Worm (Caenorhabditis elegans) whole organism, midembryonic: ENCODE results near the gene srbc-66.

ENCODE experiments used
- T22C8.4 ChIP-seq: fragments of 200-800 bp; sonication (Bioruptor generic); IDR thresholded peaks from 2 replicates; pipeline ENCODE4 v1.3.6; 2022; ENCODE audit warnings: missing genetic modification characterization, missing compliant biosample characterization
- cog-1 ChIP-seq: sonication (generic microtip); optimal IDR thresholded peaks from 2 replicates; lab custom pipeline; 2016; ENCODE audit warnings: missing genetic modification characterization, missing compliant biosample characterization
- flt-1 ChIP-seq: fragments of 200-800 bp; sonication (Bioruptor generic); IDR thresholded peaks from 2 replicates; pipeline ENCODE4 v1.3.6; 2022; ENCODE audit warnings: missing genetic modification characterization, missing compliant biosample characterization
- klf-2 ChIP-seq: fragments of 200-800 bp; sonication (Bioruptor generic); conservative IDR thresholded peaks from 2 replicates; pipeline ENCODE4 v1.3.6; 2022; ENCODE audit warnings: missing genetic modification reagents, missing genetic modification characterization, missing compliant biosample characterization
- med-1 ChIP-seq: sonication (generic microtip); optimal IDR thresholded peaks from 2 replicates; lab custom pipeline; 2017; ENCODE audit warnings: missing genetic modification characterization, mild to moderate bottlenecking, missing compliant biosample characterization, antibody characterized with exemption, missing genetic modification reagents; ENCODE audit not compliant: insufficient read depth
- ref-1 ChIP-seq: fragments of 200-800 bp; sonication (Bioruptor generic); conservative IDR thresholded peaks from 2 replicates; pipeline ENCODE4 v1.3.6; 2022; ENCODE audit warnings: missing genetic modification reagents, missing genetic modification characterization, missing compliant biosample characterization
- tab-1 ChIP-seq: fragments of 200-800 bp; sonication (Bioruptor generic); IDR thresholded peaks from 2 replicates; pipeline ENCODE4 v1.3.6; 2022; ENCODE audit warnings: missing genetic modification characterization, missing compliant biosample characterization
- ztf-23 ChIP-seq: fragments of 200-800 bp; sonication (Bioruptor generic); IDR thresholded peaks from 2 replicates; pipeline ENCODE4 v1.3.6; 2022; ENCODE audit warnings: missing genetic modification reagents, missing genetic modification characterization, missing compliant biosample characterization
- ztf-29 ChIP-seq: fragments of 200-800 bp; sonication (Bioruptor generic); IDR thresholded peaks from 2 replicates; pipeline ENCODE4 v1.3.6; 2022; ENCODE audit warnings: missing genetic modification reagents, missing genetic modification characterization, missing compliant biosample characterization

srbc-66 gene

ce11 chrV:3512381-3512780, 18.1 kb upstream of the srbc-66 start, which contains the start of gene str-226:
str-226 (plus strand) TSS chrV:3512681.
- TF ChIP-seq klf-2 (GFP tag; lab: Robert Waterston, UW) (no peak), med-1 (no peak), tab-1 (GFP tag; lab: Robert Waterston, UW) (no peak), ref-1 (no peak), flt-1 (GFP tag; lab: Robert Waterston, UW) (no peak), cog-1 (tag; lab: Kevin White, UChicago) (no peak), ztf-23 (GFP tag; lab: Robert Waterston, UW) (no peak), T22C8.4 (GFP tag; lab: Robert Waterston, UW) (no peak), ztf-29 (no peak)

ce11 chrV:3517889-3518288, 12.6 kb upstream of the srbc-66 start, which contains the start of gene str-227:
str-227 (plus strand) TSS chrV:3518189.
- no peak for TF ChIP-seq T22C8.4 (GFP tag; lab: Robert Waterston, UW)
- no peak for TF ChIP-seq flt-1 (GFP tag; lab: Robert Waterston, UW)
- no peak for TF ChIP-seq ref-1
- TF ChIP-seq klf-2 (GFP tag; lab: Robert Waterston, UW): no peak
- no peak for TF ChIP-seq tab-1 (GFP tag; lab: Robert Waterston, UW)
- TF ChIP-seq ztf-29: no peak

DNA sequence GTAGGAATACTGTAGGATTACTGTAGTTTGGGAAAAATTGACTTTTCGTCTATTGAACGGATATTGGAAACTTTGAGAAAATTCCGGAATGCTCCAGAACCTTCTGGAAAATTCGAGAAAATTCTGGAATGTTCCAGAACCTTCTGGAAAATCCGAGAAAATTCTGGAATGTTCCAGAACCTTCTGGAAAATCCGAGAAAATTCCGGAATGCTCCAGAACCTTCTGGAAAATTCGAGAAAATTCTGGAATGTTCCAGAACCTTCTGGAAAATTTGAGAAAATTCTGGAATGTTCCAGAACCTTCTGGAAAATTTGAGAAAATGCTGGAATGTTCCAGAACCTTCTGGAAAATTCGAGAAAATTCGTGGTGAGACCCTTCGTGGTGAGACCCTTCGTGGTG, 10.1 kb upstream of the srbc-66 start:
- TF ChIP-seq flt-1 (GFP tag; lab: Robert Waterston, UW): peak; percentile 65; the same call in 1 of the 2 replicates

ce11 chrV:3523262-3523661, 7.2 kb upstream of the srbc-66 start, which contains the start of gene irg-1:
irg-1 (plus strand) TSS chrV:3523587.
- TF ChIP-seq ztf-29 (no peak), klf-2 (GFP tag; lab: Robert Waterston, UW) (no peak), ref-1 (no peak), cog-1 (tag; lab: Kevin White, UChicago) (no peak), med-1 (no peak), T22C8.4 (GFP tag; lab: Robert Waterston, UW) (no peak)

ce11 chrV:3524970-3525369, 5.5 kb upstream of the srbc-66 start, which contains the start of gene T24A6.7:
T24A6.7 (plus strand) TSS chrV:3525270.
- TF ChIP-seq tab-1 (GFP tag; lab: Robert Waterston, UW) (no peak), ztf-29 (no peak), cog-1 (tag; lab: Kevin White, UChicago) (no peak), flt-1 (GFP tag; lab: Robert Waterston, UW) (no peak), ref-1 (no peak)

ce11 chrV:3526882-3527281, 3.6 kb upstream of the srbc-66 start, which contains the start of gene str-260:
str-260 (plus strand) TSS chrV:3527182.
- TF ChIP-seq flt-1 (GFP tag; lab: Robert Waterston, UW) (no peak), T22C8.4 (GFP tag; lab: Robert Waterston, UW) (no peak), tab-1 (GFP tag; lab: Robert Waterston, UW) (no peak), med-1 (no peak), ztf-23 (GFP tag; lab: Robert Waterston, UW) (no peak)

DNA sequence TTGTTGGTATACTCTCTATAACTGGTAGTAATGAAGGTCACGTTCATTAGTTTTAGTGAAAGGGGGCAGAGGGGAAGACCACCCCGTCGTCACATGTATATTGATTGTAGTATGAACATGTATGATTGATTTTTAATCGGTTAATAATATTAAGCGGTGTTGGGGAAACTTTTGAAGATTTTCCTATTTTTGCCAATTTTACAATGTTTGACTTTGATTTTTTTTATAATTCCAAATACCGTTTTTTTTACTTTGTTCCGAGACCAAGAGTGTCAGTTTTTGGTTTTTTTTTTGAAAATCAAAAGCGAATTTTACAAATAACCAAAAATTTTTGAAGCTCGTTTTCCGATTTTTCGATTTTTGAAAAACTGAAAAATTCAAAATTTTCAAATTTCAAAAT, 4.8 kb downstream of the srbc-66 start, which contains the start of gene nhr-221:
TSS of gene nhr-221 (minus strand) at position 101 of the 400 bp plus-strand sequence.
- TF ChIP-seq cog-1 (tag; lab: Kevin White, UChicago) (no peak), ztf-23 (GFP tag; lab: Robert Waterston, UW) (no peak), ztf-29 (no peak), med-1 (no peak), tab-1 (GFP tag; lab: Robert Waterston, UW) (no peak), flt-1 (GFP tag; lab: Robert Waterston, UW) (no peak), klf-2 (GFP tag; lab: Robert Waterston, UW) (no peak), T22C8.4 (GFP tag; lab: Robert Waterston, UW) (no peak), ref-1 (no peak)

DNA sequence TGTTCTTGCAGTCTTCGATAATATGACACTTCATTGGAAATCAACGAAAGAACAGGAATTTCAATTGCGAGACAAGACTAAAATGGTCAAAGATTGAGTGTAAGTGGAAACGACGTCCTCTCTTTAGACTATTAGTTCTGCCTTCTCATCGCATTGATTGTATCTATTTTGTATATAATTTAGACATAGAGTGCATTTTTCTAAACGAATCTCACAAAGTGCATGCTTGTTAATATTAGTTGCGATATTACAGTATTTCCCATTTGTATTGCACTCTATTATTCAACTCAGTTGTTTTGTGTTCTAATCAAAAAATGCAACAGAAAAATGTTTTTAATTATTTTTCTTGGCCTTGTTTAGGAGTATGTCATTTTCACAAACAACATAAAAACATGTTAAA, 7.8 kb downstream of the srbc-66 start, which contains the start of gene nhr-93:
TSS of gene nhr-93 (minus strand) at position 101 of the 400 bp plus-strand sequence.
- TF ChIP-seq ztf-29 (no peak), T22C8.4 (GFP tag; lab: Robert Waterston, UW) (no peak), cog-1 (tag; lab: Kevin White, UChicago) (no peak), tab-1 (GFP tag; lab: Robert Waterston, UW) (no peak), flt-1 (GFP tag; lab: Robert Waterston, UW) (no peak), ref-1 (no peak), ztf-23 (GFP tag; lab: Robert Waterston, UW) (no peak), med-1 (no peak), klf-2 (GFP tag; lab: Robert Waterston, UW) (no peak)

DNA sequence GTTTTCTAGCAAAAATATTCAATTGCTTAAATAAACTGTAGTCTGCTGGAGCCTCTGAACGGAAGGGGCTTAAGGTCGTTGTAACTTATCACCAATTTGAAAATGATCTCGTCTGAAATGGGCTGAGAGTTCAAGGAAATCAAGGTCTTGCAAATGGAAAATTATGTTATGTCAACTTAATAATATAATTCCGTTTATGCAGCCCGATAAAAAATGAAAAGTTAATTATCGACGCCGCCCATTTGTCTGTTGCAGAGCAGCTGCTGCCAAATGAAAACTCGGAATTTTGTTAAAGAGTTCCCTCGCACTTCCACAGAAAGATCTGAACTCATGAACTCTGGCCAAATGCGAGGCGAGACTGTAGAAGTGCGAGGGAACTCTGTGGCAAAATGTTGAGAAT, 10.6 kb downstream of the srbc-66 start, which contains the start of gene srbc-67:
TSS of gene srbc-67 (minus strand) at position 101 of the 400 bp plus-strand sequence.
- no peak for TF ChIP-seq klf-2 (GFP tag; lab: Robert Waterston, UW)
- TF ChIP-seq cog-1 (tag; lab: Kevin White, UChicago): no peak
- no peak for TF ChIP-seq tab-1 (GFP tag; lab: Robert Waterston, UW)

- no peak for TF ChIP-seq T22C8.4 (GFP tag; lab: Robert Waterston, UW)
- no peak for TF ChIP-seq ref-1
- no peak for TF ChIP-seq ztf-23 (GFP tag; lab: Robert Waterston, UW)
- no peak for TF ChIP-seq tab-1 (GFP tag; lab: Robert Waterston, UW)
- TF ChIP-seq klf-2 (GFP tag; lab: Robert Waterston, UW): no peak
- TF ChIP-seq ztf-29: no peak
- no peak for TF ChIP-seq med-1
- no peak for TF ChIP-seq flt-1 (GFP tag; lab: Robert Waterston, UW)
Observed at ce11 chrV:3543344-3543743, 12.8 kb downstream of the srbc-66 start, which contains the start of gene nhr-222. nhr-222 (minus strand) TSS chrV:3543444.

- TF ChIP-seq T22C8.4 (GFP tag; lab: Robert Waterston, UW): no peak
- TF ChIP-seq cog-1 (tag; lab: Kevin White, UChicago): no peak
- TF ChIP-seq ztf-23 (GFP tag; lab: Robert Waterston, UW): no peak
- no peak for TF ChIP-seq tab-1 (GFP tag; lab: Robert Waterston, UW)
- TF ChIP-seq klf-2 (GFP tag; lab: Robert Waterston, UW): no peak
- no peak for TF ChIP-seq med-1
- no peak for TF ChIP-seq flt-1 (GFP tag; lab: Robert Waterston, UW)
- no peak for TF ChIP-seq ref-1
- TF ChIP-seq ztf-29: no peak
Observed at ce11 chrV:3546517-3546916, 16.0 kb downstream of the srbc-66 start, which contains the start of gene srbc-68. srbc-68 (minus strand) TSS chrV:3546617.
